Fruit fly (Drosophila melanogaster) whole organism, embryonic: Measurements from ENCODE around the gene CG13721.

Source experiments
- Aef1 ChIP-seq: fragments of 200-800 bp; sonication (Bioruptor generic); IDR thresholded peaks from 3 replicates; pipeline ENCODE4 v1.3.6; 2022; ENCODE audit warnings: missing biosample characterization, missing genetic modification characterization
- Atf3 ChIP-seq: fragments of 200-800 bp; sonication (Bioruptor generic); optimal IDR thresholded peaks from 3 replicates; lab custom pipeline; 2016; ENCODE audit warnings: missing biosample characterization, missing genetic modification characterization
- CG10654 ChIP-seq: fragments of 200-800 bp; sonication (Bioruptor generic); optimal IDR thresholded peaks from 2 replicates; lab custom pipeline; 2016; ENCODE audit warnings: missing biosample characterization, missing genetic modification characterization
- CG12104 ChIP-seq: fragments of 200-800 bp; sonication (Bioruptor generic); optimal IDR thresholded peaks from 3 replicates; lab custom pipeline; 2016; ENCODE audit warnings: missing biosample characterization, missing genetic modification characterization
- CG13123 ChIP-seq: fragments of 200-800 bp; sonication (Bioruptor generic); optimal IDR thresholded peaks from 2 replicates; lab custom pipeline; 2016; ENCODE audit warnings: missing biosample characterization, missing genetic modification characterization
- CG15011 ChIP-seq: fragments of 200-800 bp; sonication (Bioruptor generic); optimal IDR thresholded peaks from 3 replicates; lab custom pipeline; 2018; ENCODE audit warnings: missing biosample characterization, mild to moderate bottlenecking, missing genetic modification characterization
- CG15269 ChIP-seq: fragments of 200-800 bp; sonication (Bioruptor generic); optimal IDR thresholded peaks from 2 replicates; lab custom pipeline; 2018; ENCODE audit warnings: missing biosample characterization, mild to moderate bottlenecking, missing genetic modification characterization, moderate library complexity
- CG1529 ChIP-seq: fragments of 200-800 bp; sonication (Bioruptor generic); optimal IDR thresholded peaks from 3 replicates; lab custom pipeline; 2018; ENCODE audit warnings: missing biosample characterization, missing genetic modification characterization
- CG16815 ChIP-seq: fragments of 200-800 bp; sonication (Bioruptor generic); optimal IDR thresholded peaks from 3 replicates; lab custom pipeline; 2017; ENCODE audit warnings: missing biosample characterization, mild to moderate bottlenecking, missing genetic modification characterization
- CG3065 ChIP-seq: fragments of 200-800 bp; sonication (Bioruptor generic); optimal IDR thresholded peaks from 2 replicates; lab custom pipeline; 2016; ENCODE audit warnings: missing biosample characterization, missing genetic modification characterization
- CG32772 ChIP-seq: fragments of 200-800 bp; sonication (Bioruptor generic); IDR thresholded peaks from 2 replicates; pipeline ENCODE4 v1.3.6; 2022; ENCODE audit warnings: missing biosample characterization, missing genetic modification characterization
- CG4730 ChIP-seq: fragments of 200-800 bp; sonication (Bioruptor generic); IDR thresholded peaks from 2 replicates; pipeline ENCODE4 v1.3.6; 2022; ENCODE audit warnings: missing biosample characterization, missing genetic modification characterization
- CG6254 ChIP-seq: fragments of 200-800 bp; sonication (Bioruptor generic); optimal IDR thresholded peaks from 3 replicates; lab custom pipeline; 2017; ENCODE audit warnings: mild to moderate bottlenecking, missing biosample characterization, missing genetic modification reagents, missing genetic modification characterization
- CG6272 ChIP-seq: fragments of 200-800 bp; sonication (Bioruptor generic); IDR thresholded peaks from 2 replicates; pipeline ENCODE4 v1.3.6; 2022; ENCODE audit warnings: missing biosample characterization, missing genetic modification characterization
- CrebB ChIP-seq: fragments of 200-800 bp; sonication (Bioruptor generic); optimal IDR thresholded peaks from 3 replicates; lab custom pipeline; 2018; ENCODE audit warnings: missing biosample characterization, mild to moderate bottlenecking, missing genetic modification characterization
- Dek ChIP-seq: fragments of 200-800 bp; sonication (Bioruptor generic); optimal IDR thresholded peaks from 3 replicates; lab custom pipeline; 2019; ENCODE audit warnings: missing biosample characterization, mild to moderate bottlenecking, missing genetic modification characterization, moderate library complexity
- Doc2 ChIP-seq: fragments of 200-800 bp; sonication (Bioruptor generic); IDR thresholded peaks from 2 replicates; pipeline ENCODE4 v1.3.6; 2022; ENCODE audit warnings: missing biosample characterization, missing genetic modification characterization
- NFAT ChIP-seq: fragments of 200-800 bp; sonication (Bioruptor generic); IDR thresholded peaks from 2 replicates; pipeline ENCODE4 v1.3.6; 2022; ENCODE audit warnings: missing biosample characterization, missing genetic modification characterization
- Usf ChIP-seq: fragments of 200-800 bp; sonication (Bioruptor generic); optimal IDR thresholded peaks from 2 replicates; lab custom pipeline; 2017; ENCODE audit warnings: missing genotype, missing biosample characterization, missing genetic modification characterization
- Xbp1 ChIP-seq: fragments of 200-800 bp; sonication (Bioruptor generic); optimal IDR thresholded peaks from 3 replicates; lab custom pipeline; 2016; ENCODE audit warnings: missing biosample characterization, mild to moderate bottlenecking, missing genetic modification characterization
- YL-1 ChIP-seq: fragments of 200-800 bp; sonication (Bioruptor generic); optimal IDR thresholded peaks from 3 replicates; lab custom pipeline; 2017; ENCODE audit warnings: missing biosample characterization, mild to moderate bottlenecking, missing genetic modification characterization
- ap ChIP-seq: fragments of 200-800 bp; sonication (Bioruptor generic); IDR thresholded peaks from 2 replicates; pipeline ENCODE4 v1.3.6; 2022; ENCODE audit warnings: missing biosample characterization, missing genetic modification characterization
- ase ChIP-seq: fragments of 200-800 bp; sonication (Bioruptor generic); IDR thresholded peaks from 3 replicates; pipeline ENCODE4 v1.3.6; 2022; ENCODE audit warnings: missing biosample characterization, missing genetic modification characterization
- chn ChIP-seq: fragments of 200-800 bp; sonication (Bioruptor generic); optimal IDR thresholded peaks from 2 replicates; lab custom pipeline; 2016; ENCODE audit warnings: missing biosample characterization, missing genetic modification characterization
- cwo ChIP-seq: fragments of 200-800 bp; sonication (Bioruptor generic); optimal IDR thresholded peaks from 3 replicates; lab custom pipeline; 2017; ENCODE audit warnings: missing biosample characterization, missing genetic modification characterization, mild to moderate bottlenecking, moderate library complexity, missing genetic modification reagents
- da ChIP-seq: fragments of 200-800 bp; sonication (Bioruptor generic); optimal IDR thresholded peaks from 2 replicates; lab custom pipeline; 2016; ENCODE audit warnings: missing biosample characterization, missing genetic modification characterization
- kay ChIP-seq: fragments of 200-800 bp; sonication (Bioruptor generic); optimal IDR thresholded peaks from 2 replicates; lab custom pipeline; 2016; ENCODE audit warnings: missing biosample characterization, missing genetic modification characterization
- kni ChIP-seq: fragments of 200-800 bp; sonication (Bioruptor generic); optimal IDR thresholded peaks from 3 replicates; lab custom pipeline; 2017; ENCODE audit warnings: mild to moderate bottlenecking, missing biosample characterization, missing genetic modification reagents, missing genetic modification characterization
- p53 ChIP-seq: fragments of 200-800 bp; sonication (Bioruptor generic); optimal IDR thresholded peaks from 2 replicates; lab custom pipeline; 2016; ENCODE audit warnings: missing biosample characterization, missing genetic modification characterization
- sd ChIP-seq: fragments of 200-800 bp; sonication (Bioruptor generic); optimal IDR thresholded peaks from 3 replicates; lab custom pipeline; 2018; ENCODE audit warnings: missing biosample characterization, mild to moderate bottlenecking, missing genetic modification characterization, moderate library complexity
- sens ChIP-seq: fragments of 200-800 bp; sonication (Bioruptor generic); peaks from one replicate; lab custom pipeline; 2016; ENCODE audit warnings: missing biosample characterization, missing genetic modification characterization
- sens-2 ChIP-seq: fragments of 200-800 bp; sonication (Bioruptor generic); IDR thresholded peaks from 2 replicates; pipeline ENCODE4 v1.3.6; 2022; ENCODE audit warnings: missing biosample characterization, missing genetic modification characterization
- sna ChIP-seq: fragments of 200-800 bp; sonication (Bioruptor generic); IDR thresholded peaks from 2 replicates; pipeline ENCODE4 v1.3.6; 2022; ENCODE audit warnings: missing biosample characterization, missing genetic modification characterization; ENCODE audit not compliant: partially characterized antibody
- ssp ChIP-seq: fragments of 200-800 bp; sonication (Bioruptor generic); IDR thresholded peaks from 2 replicates; pipeline ENCODE4 v1.3.6; 2022; ENCODE audit warnings: missing biosample characterization, missing genetic modification characterization
- tgo ChIP-seq: fragments of 200-800 bp; sonication (Bioruptor generic); IDR thresholded peaks from 3 replicates; pipeline ENCODE4 v1.3.6; 2022; ENCODE audit warnings: missing biosample characterization, missing genetic modification characterization
- vfl ChIP-seq: fragments of 200-800 bp; sonication (Bioruptor generic); optimal IDR thresholded peaks from 2 replicates; lab custom pipeline; 2016; ENCODE audit warnings: missing biosample characterization, missing genetic modification characterization
- vnd ChIP-seq: fragments of 200-800 bp; sonication (Bioruptor generic); IDR thresholded peaks from 3 replicates; pipeline ENCODE4 v1.3.6; 2022; ENCODE audit warnings: missing biosample characterization, missing genetic modification characterization; ENCODE audit not compliant: partially characterized antibody
- z ChIP-seq: fragments of 200-800 bp; sonication (Bioruptor generic); IDR thresholded peaks from 3 replicates; pipeline ENCODE4 v1.3.6; 2022; ENCODE audit warnings: missing biosample characterization, missing genetic modification characterization

CG13721 gene

dm6 chr3L:4472768-4473167 lies 24.8 kb downstream of the CG13721 start, which contains the start of gene CG11349:
TSS of gene CG11349 (plus strand) at chr3L:4473068.
- TF ChIP-seq cwo (GFP tag; lab: Kevin White, UChicago): no peak
- no peak for TF ChIP-seq kay (GFP tag; lab: Kevin White, UChicago)
- no peak for TF ChIP-seq chn
- TF ChIP-seq CG32772 (GFP tag; lab: Robert Waterston, UW): no peak
- no peak for TF ChIP-seq sna (GFP tag; lab: Robert Waterston, UW)
- no peak for TF ChIP-seq kni (GFP tag; lab: Kevin White, UChicago)
- TF ChIP-seq Aef1 (GFP tag; lab: Robert Waterston, UW): no peak
- no peak for TF ChIP-seq vfl (GFP tag; lab: Kevin White, UChicago)
- TF ChIP-seq YL-1 (GFP tag; lab: Kevin White, UChicago): no peak
- TF ChIP-seq CG6254 (GFP tag; lab: Kevin White, UChicago): no peak
- no peak for TF ChIP-seq ap

dm6 chr3L:4471449-4471848 lies 26.1 kb downstream of the CG13721 start, which contains the start of gene CG32248:
TSS of gene CG32248 (plus strand) at chr3L:4471749.
- no peak for TF ChIP-seq ssp (GFP tag; lab: Robert Waterston, UW)
- no peak for TF ChIP-seq CG15011 (GFP tag; lab: Kevin White, UChicago)
- no peak for TF ChIP-seq Usf (GFP tag; lab: Kevin White, UChicago)
- TF ChIP-seq Atf3: no peak
- no peak for TF ChIP-seq NFAT (GFP tag; lab: Robert Waterston, UW)
- no peak for TF ChIP-seq CrebB (tag; lab: Kevin White, UChicago)
- TF ChIP-seq kni (GFP tag; lab: Kevin White, UChicago): no peak
- no peak for TF ChIP-seq CG12104 (GFP tag; lab: Kevin White, UChicago)
- TF ChIP-seq vnd (GFP tag; lab: Robert Waterston, UW): no peak
- no peak for TF ChIP-seq Dek (tag; lab: Kevin White, UChicago)
- no peak for TF ChIP-seq CG6272
- TF ChIP-seq CG13123 (GFP tag; lab: Kevin White, UChicago): no peak
- no peak for TF ChIP-seq CG16815 (GFP tag; lab: Kevin White, UChicago)
- no peak for TF ChIP-seq Doc2 (GFP tag; lab: Robert Waterston, UW)
- TF ChIP-seq CG10654 (GFP tag; lab: Kevin White, UChicago): no peak

- TF ChIP-seq da (GFP tag; lab: Kevin White, UChicago): no peak
- TF ChIP-seq CG1529: no peak
- TF ChIP-seq ase (GFP tag; lab: Robert Waterston, UW): no peak
- no peak for TF ChIP-seq CG3065 (GFP tag; lab: Kevin White, UChicago)
- TF ChIP-seq NFAT (GFP tag; lab: Robert Waterston, UW): no peak
- no peak for TF ChIP-seq CG4730 (GFP tag; lab: Robert Waterston, UW)
- no peak for TF ChIP-seq sd (tag; lab: Kevin White, UChicago)
- TF ChIP-seq CG15269: no peak
- no peak for TF ChIP-seq sens-2 (GFP tag; lab: Robert Waterston, UW)
- no peak for TF ChIP-seq z (GFP tag; lab: Robert Waterston, UW)
- TF ChIP-seq tgo (GFP tag; lab: Robert Waterston, UW): no peak
Measured at dm6 chr3L:4469701-4470100, 27.9 kb downstream of the CG13721 start, which contains the start of gene CG32249. TSS of gene CG32249 (plus strand) at chr3L:4470001.

- TF ChIP-seq Xbp1 (GFP tag; lab: Kevin White, UChicago) (no peak), sens (GFP tag; lab: Kevin White, UChicago) (no peak), p53 (GFP tag; lab: Kevin White, UChicago) (no peak)
Measured at dm6 chr3L:4466530-4466929, 31.0 kb downstream of the CG13721 start, which contains the start of gene CG32241. TSS of gene CG32241 (minus strand) at chr3L:4466630.
